Worm (Caenorhabditis elegans): ENCODE data around the gene rpn-11.

rpn-11 gene

ce11 chrII:4042696-4043095 is 1.6 kb downstream of the rpn-11 start:
- no peak for TF ChIP-seq B0035.1 (tag; optimal IDR thresholded peaks at IDR 0.05)
- TF ChIP-seq snpc-1.3 (tag; optimal IDR thresholded peaks at IDR 0.05; ENCODE audit: insufficient read depth) = peak; percentile 16
- no peak for TF ChIP-seq ztf-18 (tag; optimal IDR thresholded peaks at IDR 0.05)
- TF ChIP-seq madf-8 (GFP tag; conservative IDR thresholded peaks at IDR 0.05) = peak; percentile 36; the same call in 1 of the 2 replicates
- TF ChIP-seq mxl-1 (tag; optimal IDR thresholded peaks at IDR 0.05) = no peak
- TF ChIP-seq ztf-26 (tag; optimal IDR thresholded peaks at IDR 0.05) = no peak
- peak; percentile 58; the same call in 1 of the 2 replicates for TF ChIP-seq hsf-1 (GFP tag; IDR thresholded peaks at IDR 0.05)
- no peak for TF ChIP-seq hmg-20 (GFP tag; IDR thresholded peaks at IDR 0.05)
- peak; percentile 45; the same call in 1 of the 2 replicates for TF ChIP-seq attf-6 (GFP tag; IDR thresholded peaks at IDR 0.05)
- TF ChIP-seq rec-8 (tag; optimal IDR thresholded peaks at IDR 0.05) = no peak
- TF ChIP-seq aptf-3 (GFP tag; IDR thresholded peaks at IDR 0.05) = peak; percentile 86; the same call in 1 of the 2 replicates
- TF ChIP-seq repo-1 (tag; optimal IDR thresholded peaks at IDR 0.05) = no peak
- TF ChIP-seq T07F8.4 (tag; optimal IDR thresholded peaks at IDR 0.05) = no peak
- peak; percentile 46 for TF ChIP-seq chd-7 (tag; optimal IDR thresholded peaks at IDR 0.05)
- no peak for TF ChIP-seq K12H6.12 (tag; optimal IDR thresholded peaks at IDR 0.05)
- TF ChIP-seq mcd-1 (GFP tag; IDR thresholded peaks at IDR 0.05) = no peak; the same call in 1 of the 2 replicates
- TF ChIP-seq F23B12.7 (tag; optimal IDR thresholded peaks at IDR 0.05; ENCODE audit: insufficient read depth) = no peak
- peak; percentile 78 for TF ChIP-seq lin-26 (GFP tag; IDR thresholded peaks at IDR 0.05)
- TF ChIP-seq xnd-1 (tag; optimal IDR thresholded peaks at IDR 0.05) = peak; percentile 42
- no peak for TF ChIP-seq let-607 (tag; optimal IDR thresholded peaks at IDR 0.05)
- TF ChIP-seq snpc-3.4 (tag; optimal IDR thresholded peaks at IDR 0.05) = no peak
- TF ChIP-seq let-526 (GFP tag; IDR thresholded peaks at IDR 0.05) = peak; percentile 69; the same call in 1 of the 2 replicates
- TF ChIP-seq somi-1 (GFP tag; optimal IDR thresholded peaks at IDR 0.05) = no peak
- no peak for TF ChIP-seq lsy-27 (tag; optimal IDR thresholded peaks at IDR 0.05; ENCODE audit: borderline replicate concordance, insufficient read depth)
- no peak for TF ChIP-seq nfya-1 (tag; optimal IDR thresholded peaks at IDR 0.05; ENCODE audit: borderline replicate concordance, insufficient read depth)
- no peak for TF ChIP-seq B0019.2 (GFP tag; conservative IDR thresholded peaks at IDR 0.05)
- no peak for TF ChIP-seq ccch-3 (GFP tag; optimal IDR thresholded peaks at IDR 0.05)
- no peak for TF ChIP-seq Y53F4B.3 (GFP tag; IDR thresholded peaks at IDR 0.05)
- no peak for TF ChIP-seq ztf-22 (GFP tag; optimal IDR thresholded peaks at IDR 0.05)
- no peak for TF ChIP-seq pha-4 (tag; optimal IDR thresholded peaks at IDR 0.05)
- no peak for TF ChIP-seq ZK185.1 (tag; optimal IDR thresholded peaks at IDR 0.05; ENCODE audit: poor library complexity, severe bottlenecking)
- no peak for TF ChIP-seq die-1 (tag; optimal IDR thresholded peaks at IDR 0.05)
- peak; percentile 10 for TF ChIP-seq unc-130 (GFP tag; optimal IDR thresholded peaks at IDR 0.05)
- TF ChIP-seq bed-1 (GFP tag; IDR thresholded peaks at IDR 0.05) = no peak
- TF ChIP-seq madf-10 (tag; optimal IDR thresholded peaks at IDR 0.05) = no peak
- no peak for TF ChIP-seq C06A6.2 (GFP tag; conservative IDR thresholded peaks at IDR 0.05)
- no peak for TF ChIP-seq F22D6.2 (tag; optimal IDR thresholded peaks at IDR 0.05)
- TF ChIP-seq egl-18 (GFP tag; IDR thresholded peaks at IDR 0.05) = no peak
- peak; percentile 36 for TF ChIP-seq F33H1.4 (GFP tag; IDR thresholded peaks at IDR 0.05)
- no peak for TF ChIP-seq cebp-1 (GFP tag; IDR thresholded peaks at IDR 0.05)
- TF ChIP-seq cebp-1 (tag; optimal IDR thresholded peaks at IDR 0.05) = peak; percentile 59
- no peak for TF ChIP-seq dox-1 (GFP tag; IDR thresholded peaks at IDR 0.05)
- TF ChIP-seq ceh-40 (GFP tag; IDR thresholded peaks at IDR 0.05) = no peak
- no peak for TF ChIP-seq D2030.7 (GFP tag; IDR thresholded peaks at IDR 0.05)
- TF ChIP-seq cebp-2 (GFP tag; IDR thresholded peaks at IDR 0.05) = no peak; the same call in 1 of the 2 replicates
- TF ChIP-seq sea-2 (GFP tag; IDR thresholded peaks at IDR 0.05) = no peak
- no peak for TF ChIP-seq egrh-3 (GFP tag; IDR thresholded peaks at IDR 0.05)
- TF ChIP-seq nfya-2 (GFP tag; IDR thresholded peaks at IDR 0.05) = no peak
